Fruit fly (Drosophila melanogaster) whole organism, prepupa: ENCODE measurements around the gene crp.

Source experiments
- Blimp-1 ChIP-seq: fragments of 200-800 bp; sonication (Bioruptor generic); optimal IDR thresholded peaks from 3 replicates; lab custom pipeline; 2017; ENCODE audit warnings: missing biosample characterization, missing genetic modification characterization, mild to moderate bottlenecking, moderate library complexity, missing genetic modification reagents
- CG32006 ChIP-seq: fragments of 200-800 bp; sonication (Bioruptor generic); optimal IDR thresholded peaks from 3 replicates; lab custom pipeline; 2017; ENCODE audit warnings: missing biosample characterization, mild to moderate bottlenecking, missing genetic modification characterization
- CG6854 ChIP-seq: fragments of 200-800 bp; sonication (Bioruptor generic); optimal IDR thresholded peaks from 2 replicates; lab custom pipeline; 2017; ENCODE audit warnings: missing biosample characterization, mild to moderate bottlenecking, missing genetic modification characterization
- CG8632 ChIP-seq: fragments of 200-800 bp; sonication (Bioruptor generic); optimal IDR thresholded peaks from 3 replicates; lab custom pipeline; 2016; ENCODE audit warnings: missing biosample characterization, missing genetic modification characterization
- Eip78C ChIP-seq: fragments of 200-800 bp; sonication (Bioruptor generic); peaks from one replicate; lab custom pipeline; 2016; ENCODE audit warnings: missing biosample characterization, missing genetic modification characterization
- Gug ChIP-seq: fragments of 200-800 bp; sonication (Bioruptor generic); IDR thresholded peaks from 2 replicates; pipeline ENCODE4 v1.3.6; 2022; ENCODE audit warnings: missing biosample characterization, missing genetic modification characterization
- Hr39 ChIP-seq: fragments of 200-800 bp; sonication (Bioruptor generic); optimal IDR thresholded peaks from 2 replicates; lab custom pipeline; 2016; ENCODE audit warnings: missing biosample characterization, missing genetic modification characterization
- Hr4 ChIP-seq: fragments of 200-800 bp; sonication (Bioruptor generic); optimal IDR thresholded peaks from 3 replicates; lab custom pipeline; 2016; ENCODE audit warnings: missing biosample characterization, missing genetic modification characterization
- dsx ChIP-seq: fragments of 200-800 bp; optimal IDR thresholded peaks from 3 replicates; lab custom pipeline; 2019; ENCODE audit warnings: missing biosample characterization, mild to moderate bottlenecking, missing genetic modification characterization, moderate library complexity; ENCODE audit not compliant: poor library complexity, severe bottlenecking
- fd59A ChIP-seq: fragments of 200-800 bp; sonication (Bioruptor generic); optimal IDR thresholded peaks from 2 replicates; lab custom pipeline; 2017; ENCODE audit warnings: missing biosample characterization, mild to moderate bottlenecking, missing genetic modification characterization, missing genetic modification reagents
- fd85E ChIP-seq: fragments of 200-800 bp; sonication (Bioruptor generic); optimal IDR thresholded peaks from 3 replicates; lab custom pipeline; 2016; ENCODE audit warnings: missing biosample characterization, missing genetic modification characterization
- salr ChIP-seq, 2 experiments: fragments of 200-800 bp; sonication (Bioruptor generic); optimal IDR thresholded peaks; 3 replicates each; lab custom pipeline; 2016 to 2018; ENCODE audit warnings: missing biosample characterization in 2 of 2, missing genetic modification characterization in 2 of 2, mild to moderate bottlenecking in 1 of 2
- spab ChIP-seq: fragments of 200-800 bp; sonication (Bioruptor generic); optimal IDR thresholded peaks from 2 replicates; lab custom pipeline; 2017; ENCODE audit warnings: missing biosample characterization, mild to moderate bottlenecking, missing genetic modification characterization, missing genetic modification reagents
- topi ChIP-seq: fragments of 200-800 bp; sonication (Bioruptor generic); optimal IDR thresholded peaks from 3 replicates; lab custom pipeline; 2016; ENCODE audit warnings: missing biosample characterization, missing genetic modification characterization

dm6 chr2L:16323544-16323943 is 36.0 kb upstream of the crp start:
- no peak for TF ChIP-seq Hr4 (GFP tag; lab: Kevin White, UChicago)
- peak; percentile 29 for TF ChIP-seq CG6854 (GFP tag; lab: Kevin White, UChicago)
- no peak for TF ChIP-seq fd59A (GFP tag; lab: Kevin White, UChicago)
- no peak for TF ChIP-seq dsx (GFP tag; lab: Kevin White, UChicago)
- TF ChIP-seq CG32006 = no peak
- no peak for TF ChIP-seq Hr39
- no peak for TF ChIP-seq salr (GFP tag; optimal IDR thresholded peaks at IDR 0.05; lab: Kevin White, UChicago)
- TF ChIP-seq Blimp-1 = no peak
- TF ChIP-seq CG8632 (GFP tag; lab: Kevin White, UChicago) = no peak
- TF ChIP-seq Gug (GFP tag; lab: Robert Waterston, UW) = no peak
- TF ChIP-seq fd85E (GFP tag; lab: Kevin White, UChicago) = no peak
- no peak for TF ChIP-seq topi (GFP tag; lab: Kevin White, UChicago)
- TF ChIP-seq spab (GFP tag; lab: Kevin White, UChicago) = no peak
- TF ChIP-seq Eip78C (GFP tag; lab: Kevin White, UChicago) = no peak
